Worm (Caenorhabditis elegans): ENCODE measurements around the gene C26B2.8.

The C26B2.8 gene

ce11 chrIV:8019772-8020496, 6.0 kb downstream of the C26B2.8 start, which contains the start of gene dnc-4:
Gene dnc-4 (minus strand): TSS chrIV:8019808.
- TF ChIP-seq nfya-1 (tag; optimal IDR thresholded peaks at IDR 0.05; ENCODE audit: insufficient read depth) (peak; percentile 29), pha-4 (tag; optimal IDR thresholded peaks at IDR 0.05) (peak; percentile 29), nhr-12 (tag; optimal IDR thresholded peaks at IDR 0.05) (no peak), lin-15B (tag; optimal IDR thresholded peaks at IDR 0.05) (peak; percentile 45), nhr-23 (tag; optimal IDR thresholded peaks at IDR 0.05) (peak; percentile 12), nhr-11 (tag; optimal IDR thresholded peaks at IDR 0.05) (no peak), hmg-11 (tag; optimal IDR thresholded peaks at IDR 0.05) (peak; percentile 61), lin-39 (tag; optimal IDR thresholded peaks at IDR 0.05) (peak; percentile 19)

ce11 chrIV:8022035-8022673, 8.2 kb downstream of the C26B2.8 start, which contains the start of gene C26B2.2:
Gene C26B2.2 (minus strand): TSS chrIV:8022122.
- no peak for TF ChIP-seq fos-1 (tag; optimal IDR thresholded peaks at IDR 0.05)
- TF ChIP-seq ztf-4 (tag; optimal IDR thresholded peaks at IDR 0.05) = no peak
- no peak for TF ChIP-seq ceh-28 (tag; optimal IDR thresholded peaks at IDR 0.05)
- TF ChIP-seq elt-1 (tag; optimal IDR thresholded peaks at IDR 0.05) = no peak
- TF ChIP-seq nhr-28 (tag; optimal IDR thresholded peaks at IDR 0.05) = no peak
- no peak for TF ChIP-seq lsy-12 (tag; optimal IDR thresholded peaks at IDR 0.05)
- TF ChIP-seq nhr-11 (tag; optimal IDR thresholded peaks at IDR 0.05) = no peak
- no peak for TF ChIP-seq nhr-12 (tag; optimal IDR thresholded peaks at IDR 0.05)
- no peak for TF ChIP-seq elt-2 (tag; optimal IDR thresholded peaks at IDR 0.05)
- TF ChIP-seq ztf-11 (tag; optimal IDR thresholded peaks at IDR 0.05) = no peak
- no peak for TF ChIP-seq nhr-25 (tag; optimal IDR thresholded peaks at IDR 0.05)

- TF ChIP-seq elt-2 (tag; optimal IDR thresholded peaks at IDR 0.05) = peak; percentile 48
- TF ChIP-seq pqm-1 (tag; optimal IDR thresholded peaks at IDR 0.05) = peak; percentile 22
- no peak for TF ChIP-seq lin-39 (tag; optimal IDR thresholded peaks at IDR 0.05)
Measured at ce11 chrIV:8023861-8024260, 9.9 kb downstream of the C26B2.8 start.

- no peak for TF ChIP-seq ztf-4 (tag; optimal IDR thresholded peaks at IDR 0.05)
- TF ChIP-seq nhr-11 (tag; optimal IDR thresholded peaks at IDR 0.05) = no peak
- no peak for TF ChIP-seq ztf-11 (tag; optimal IDR thresholded peaks at IDR 0.05)
- no peak for TF ChIP-seq pha-4 (tag; optimal IDR thresholded peaks at IDR 0.05)
- TF ChIP-seq nhr-23 (tag; optimal IDR thresholded peaks at IDR 0.05) = no peak
- peak; percentile 8 for TF ChIP-seq nfya-1 (tag; optimal IDR thresholded peaks at IDR 0.05; ENCODE audit: insufficient read depth)
- peak; percentile 90 for TF ChIP-seq elt-2 (tag; optimal IDR thresholded peaks at IDR 0.05)
- TF ChIP-seq jun-1 (tag; optimal IDR thresholded peaks at IDR 0.05) = peak; percentile 19
- TF ChIP-seq nhr-28 (tag; optimal IDR thresholded peaks at IDR 0.05) = no peak
- TF ChIP-seq tbx-2 (tag; optimal IDR thresholded peaks at IDR 0.05) = no peak
- peak in 2 of 3 experiments; percentile 34 to 46 for TF ChIP-seq elt-3 (tag; optimal IDR thresholded peaks at IDR 0.05)
- no peak for TF ChIP-seq zag-1 (tag; optimal IDR thresholded peaks at IDR 0.05)
- TF ChIP-seq sea-2 (GFP tag; optimal IDR thresholded peaks at IDR 0.05) = no peak
- TF ChIP-seq nhr-25 (tag; optimal IDR thresholded peaks at IDR 0.05) = peak; percentile 36
- TF ChIP-seq hmg-11 (tag; optimal IDR thresholded peaks at IDR 0.05) = no peak
- peak; percentile 34 for TF ChIP-seq mdl-1 (tag; optimal IDR thresholded peaks at IDR 0.05)
- no peak for TF ChIP-seq ceh-28 (tag; optimal IDR thresholded peaks at IDR 0.05)
- no peak for TF ChIP-seq ama-1 (optimal IDR thresholded peaks at IDR 0.05)
- TF ChIP-seq ceh-16 (tag; optimal IDR thresholded peaks at IDR 0.05) = no peak
- peak; percentile 91 for TF ChIP-seq pqm-1 (tag; optimal IDR thresholded peaks at IDR 0.05)
Measured at ce11 chrIV:8026361-8026760, 12.4 kb downstream of the C26B2.8 start.

ce11 chrIV:8027293-8027866, 13.4 kb downstream of the C26B2.8 start:
- TF ChIP-seq ZK546.5 (tag; optimal IDR thresholded peaks at IDR 0.05) = no peak
- TF ChIP-seq aly-2 (tag; optimal IDR thresholded peaks at IDR 0.05) = no peak
- TF ChIP-seq egl-5 (tag; optimal IDR thresholded peaks at IDR 0.05) = no peak
- peak; percentile 26 for TF ChIP-seq elt-2 (tag; optimal IDR thresholded peaks at IDR 0.05)
- peak; percentile 3 for TF ChIP-seq ceh-28 (tag; optimal IDR thresholded peaks at IDR 0.05)
- TF ChIP-seq ama-1 (optimal IDR thresholded peaks at IDR 0.05) = no peak
- no peak for TF ChIP-seq ztf-4 (tag; optimal IDR thresholded peaks at IDR 0.05)
- peak; percentile 70 for TF ChIP-seq nhr-25 (tag; optimal IDR thresholded peaks at IDR 0.05)
- TF ChIP-seq mml-1 (tag; optimal IDR thresholded peaks at IDR 0.05) = no peak
- TF ChIP-seq nhr-23 (tag; optimal IDR thresholded peaks at IDR 0.05) = peak; percentile 57
- no peak for TF ChIP-seq nhr-67 (tag; optimal IDR thresholded peaks at IDR 0.05)
- TF ChIP-seq hmg-11 (tag; optimal IDR thresholded peaks at IDR 0.05) = no peak
- TF ChIP-seq nhr-237 (tag; optimal IDR thresholded peaks at IDR 0.05) = no peak
- no peak for TF ChIP-seq sea-2 (GFP tag; optimal IDR thresholded peaks at IDR 0.05)
- TF ChIP-seq unc-62 (GFP tag; optimal IDR thresholded peaks at IDR 0.05) = no peak
